Fruit fly (Drosophila melanogaster) whole organism, embryonic: ENCODE results near the gene Prat2.

Source experiments
- CG10462 ChIP-seq: fragments of 200-800 bp; sonication (Bioruptor generic); optimal IDR thresholded peaks from 2 replicates; lab custom pipeline; 2016; ENCODE audit warnings: missing biosample characterization, missing genetic modification characterization
- CG12659 ChIP-seq: fragments of 200-800 bp; sonication (Bioruptor generic); optimal IDR thresholded peaks from 3 replicates; lab custom pipeline; 2017; ENCODE audit warnings: mild to moderate bottlenecking, missing biosample characterization, missing genetic modification reagents, missing genetic modification characterization
- CG13424 ChIP-seq: fragments of 200-800 bp; sonication (Bioruptor generic); optimal IDR thresholded peaks from 2 replicates; lab custom pipeline; 2019; ENCODE audit warnings: missing biosample characterization, mild to moderate bottlenecking, missing genetic modification characterization, moderate library complexity
- CG14860 ChIP-seq: fragments of 200-800 bp; sonication (Bioruptor generic); IDR thresholded peaks from 3 replicates; pipeline ENCODE4 v1.3.6; 2022; ENCODE audit warnings: missing biosample characterization, missing genetic modification characterization; ENCODE audit not compliant: partially characterized antibody
- CG1647 ChIP-seq: fragments of 200-800 bp; sonication (Bioruptor generic); optimal IDR thresholded peaks from 3 replicates; lab custom pipeline; 2016; ENCODE audit warnings: missing biosample characterization, missing genetic modification characterization
- CG16815 ChIP-seq: fragments of 200-800 bp; sonication (Bioruptor generic); optimal IDR thresholded peaks from 3 replicates; lab custom pipeline; 2017; ENCODE audit warnings: missing biosample characterization, mild to moderate bottlenecking, missing genetic modification characterization
- CG2120 ChIP-seq: fragments of 200-800 bp; sonication (Bioruptor generic); optimal IDR thresholded peaks from 3 replicates; lab custom pipeline; 2016; ENCODE audit warnings: missing biosample characterization, missing genetic modification characterization
- CG31224 ChIP-seq: fragments of 200-800 bp; sonication (Bioruptor generic); IDR thresholded peaks from 2 replicates; pipeline ENCODE4 v1.3.6; 2022; ENCODE audit warnings: missing biosample characterization, missing genetic modification characterization
- CG6175 ChIP-seq: fragments of 200-800 bp; sonication (Bioruptor generic); IDR thresholded peaks from 3 replicates; pipeline ENCODE4 v1.3.6; 2022; ENCODE audit warnings: missing biosample characterization, missing genetic modification characterization
- CG6689 ChIP-seq: fragments of 200-800 bp; sonication (Bioruptor generic); IDR thresholded peaks from 2 replicates; pipeline ENCODE4 v1.3.6; 2022; ENCODE audit warnings: missing biosample characterization, missing genetic modification characterization
- CG9727 ChIP-seq: fragments of 200-800 bp; sonication (Bioruptor generic); optimal IDR thresholded peaks from 3 replicates; lab custom pipeline; 2017; ENCODE audit warnings: missing biosample characterization, mild to moderate bottlenecking, missing genetic modification characterization
- CG9932 ChIP-seq: fragments of 200-800 bp; sonication (Bioruptor generic); IDR thresholded peaks from 2 replicates; pipeline ENCODE4 v1.3.6; 2022; ENCODE audit warnings: missing biosample characterization, missing genetic modification characterization
- CHES-1-like ChIP-seq: fragments of 200-800 bp; sonication (Bioruptor generic); optimal IDR thresholded peaks from 2 replicates; lab custom pipeline; 2016; ENCODE audit warnings: missing biosample characterization, missing genetic modification characterization
- Drgx ChIP-seq: fragments of 200-800 bp; sonication (Bioruptor generic); IDR thresholded peaks from 2 replicates; pipeline ENCODE4 v1.3.6; 2022; ENCODE audit warnings: missing biosample characterization, missing genetic modification characterization
- Elba2 ChIP-seq: fragments of 200-800 bp; sonication (Bioruptor generic); optimal IDR thresholded peaks from 3 replicates; lab custom pipeline; 2016; ENCODE audit warnings: missing biosample characterization, missing genetic modification characterization
- Fer2 ChIP-seq: fragments of 200-800 bp; sonication (Bioruptor generic); optimal IDR thresholded peaks from 2 replicates; lab custom pipeline; 2018; ENCODE audit warnings: missing biosample characterization, mild to moderate bottlenecking, missing genetic modification characterization, moderate library complexity
- HHEX ChIP-seq: fragments of 200-800 bp; sonication (Bioruptor generic); optimal IDR thresholded peaks from 3 replicates; lab custom pipeline; 2017; ENCODE audit warnings: missing biosample characterization, mild to moderate bottlenecking, missing genetic modification characterization, missing genetic modification reagents
- Hmx ChIP-seq: fragments of 200-800 bp; sonication (Bioruptor generic); optimal IDR thresholded peaks from 2 replicates; lab custom pipeline; 2016; ENCODE audit warnings: missing biosample characterization, missing genetic modification characterization
- MTF-1 ChIP-seq: fragments of 200-800 bp; sonication (Bioruptor generic); optimal IDR thresholded peaks from 2 replicates; lab custom pipeline; 2018; ENCODE audit warnings: missing biosample characterization, mild to moderate bottlenecking, missing genetic modification characterization, borderline replicate concordance
- Mad ChIP-seq: fragments of 200-800 bp; sonication (Bioruptor generic); optimal IDR thresholded peaks from 2 replicates; lab custom pipeline; 2016; ENCODE audit warnings: missing biosample characterization, missing genetic modification characterization
- Myb ChIP-seq: fragments of 200-800 bp; sonication (Bioruptor generic); optimal IDR thresholded peaks from 2 replicates; lab custom pipeline; 2016; ENCODE audit warnings: missing biosample characterization, missing genetic modification characterization
- Neu2 ChIP-seq: fragments of 200-800 bp; sonication (Bioruptor generic); optimal IDR thresholded peaks from 3 replicates; lab custom pipeline; 2016; ENCODE audit warnings: missing biosample characterization, missing genetic modification characterization, borderline replicate concordance
- NfI ChIP-seq: fragments of 200-800 bp; sonication (Bioruptor generic); optimal IDR thresholded peaks from 3 replicates; lab custom pipeline; 2018; ENCODE audit warnings: missing biosample characterization, mild to moderate bottlenecking, missing genetic modification characterization, moderate library complexity
- Stat92E ChIP-seq, 3 experiments: fragments of >200 bp in 2 of 3; fragments of 200-800 bp in 1 of 3; sonication (Bioruptor generic) in 1 of 3; optimal IDR thresholded peaks; 2 replicates each; lab custom pipeline; 2017 to 2019; ENCODE audit warnings: missing biosample characterization in 3 of 3, missing genetic modification characterization in 3 of 3, mild to moderate bottlenecking in 1 of 3, moderate library complexity in 1 of 3
- Tbp ChIP-seq: fragments of >200 bp; optimal IDR thresholded peaks from 2 replicates; lab custom pipeline; 2018; ENCODE audit warnings: missing biosample characterization, missing genetic modification characterization
- Usf ChIP-seq: fragments of 200-800 bp; sonication (Bioruptor generic); optimal IDR thresholded peaks from 2 replicates; lab custom pipeline; 2017; ENCODE audit warnings: missing genotype, missing biosample characterization, missing genetic modification characterization
- ab ChIP-seq: fragments of 200-800 bp; sonication (Bioruptor generic); optimal IDR thresholded peaks from 2 replicates; lab custom pipeline; 2016; ENCODE audit warnings: missing biosample characterization, missing genetic modification characterization
- amos ChIP-seq: fragments of 200-800 bp; sonication (Bioruptor generic); IDR thresholded peaks from 2 replicates; pipeline ENCODE4 v1.3.6; 2022; ENCODE audit warnings: missing biosample characterization, missing genetic modification characterization; ENCODE audit not compliant: partially characterized antibody
- ase ChIP-seq: fragments of 200-800 bp; sonication (Bioruptor generic); IDR thresholded peaks from 3 replicates; pipeline ENCODE4 v1.3.6; 2022; ENCODE audit warnings: missing biosample characterization, missing genetic modification characterization
- cas ChIP-seq: fragments of 200-800 bp; sonication (Bioruptor generic); IDR thresholded peaks from 2 replicates; pipeline ENCODE4 v1.3.6; 2022; ENCODE audit warnings: missing biosample characterization, missing genetic modification characterization
- croc ChIP-seq: fragments of 200-800 bp; sonication (Bioruptor generic); conservative IDR thresholded peaks from 3 replicates; pipeline ENCODE4 v1.3.6; 2022; ENCODE audit warnings: missing biosample characterization, missing genetic modification characterization
- dmrt11E ChIP-seq: fragments of 200-800 bp; sonication (Bioruptor generic); optimal IDR thresholded peaks from 3 replicates; lab custom pipeline; 2018; ENCODE audit warnings: missing biosample characterization, mild to moderate bottlenecking, missing genetic modification characterization, moderate library complexity
- dmrt99B ChIP-seq: fragments of 200-800 bp; sonication (Bioruptor generic); optimal IDR thresholded peaks from 2 replicates; lab custom pipeline; 2018; ENCODE audit warnings: missing biosample characterization, mild to moderate bottlenecking, missing genetic modification characterization, moderate library complexity
- fd102C ChIP-seq: fragments of 200-800 bp; sonication (Bioruptor generic); optimal IDR thresholded peaks from 2 replicates; lab custom pipeline; 2018; ENCODE audit warnings: missing biosample characterization, mild to moderate bottlenecking, missing genetic modification characterization, moderate library complexity
- fu2 ChIP-seq: fragments of 200-800 bp; sonication (Bioruptor generic); optimal IDR thresholded peaks from 2 replicates; lab custom pipeline; 2016; ENCODE audit warnings: missing biosample characterization, missing genetic modification characterization
- gro ChIP-seq: fragments of 200-800 bp; sonication (Bioruptor generic); optimal IDR thresholded peaks from 2 replicates; lab custom pipeline; 2016; ENCODE audit warnings: missing biosample characterization, missing genetic modification characterization
- ham ChIP-seq: fragments of 200-800 bp; sonication (Bioruptor generic); IDR thresholded peaks from 2 replicates; pipeline ENCODE4 v1.3.6; 2022; ENCODE audit warnings: missing biosample characterization, missing genetic modification characterization
- insv ChIP-seq, 2 experiments: fragments of 200-800 bp; sonication (Bioruptor generic); optimal IDR thresholded peaks; 3 replicates each; lab custom pipeline; 2016 to 2018; ENCODE audit warnings: missing biosample characterization in 2 of 2, missing genetic modification characterization in 2 of 2
- knrl ChIP-seq: fragments of 200-800 bp; sonication (Bioruptor generic); IDR thresholded peaks from 3 replicates; pipeline ENCODE4 v1.3.6; 2022; ENCODE audit warnings: missing biosample characterization, missing genetic modification characterization; ENCODE audit not compliant: partially characterized antibody
- lmd ChIP-seq: fragments of 200-800 bp; sonication (Bioruptor generic); IDR thresholded peaks from 2 replicates; pipeline ENCODE4 v1.3.6; 2022; ENCODE audit warnings: missing biosample characterization, missing genetic modification characterization
- oc ChIP-seq: fragments of 200-800 bp; sonication (Bioruptor generic); optimal IDR thresholded peaks from 2 replicates; lab custom pipeline; 2018; ENCODE audit warnings: missing biosample characterization, mild to moderate bottlenecking, missing genetic modification characterization, moderate library complexity
- pfk ChIP-seq: fragments of 200-800 bp; sonication (Bioruptor generic); optimal IDR thresholded peaks from 2 replicates; lab custom pipeline; 2018; ENCODE audit warnings: missing biosample characterization, mild to moderate bottlenecking, missing genetic modification characterization, moderate library complexity
- sc ChIP-seq, 3 experiments: fragments of >200 bp in 2 of 3; fragments of 200-800 bp in 1 of 3; sonication (Bioruptor generic) in 1 of 3; optimal IDR thresholded peaks; 2 replicates in 2 of 3; 3 replicates in 1 of 3; lab custom pipeline; 2017; ENCODE audit warnings: mild to moderate bottlenecking in 1 of 3, missing biosample characterization in 1 of 3, missing genetic modification characterization in 1 of 3, missing genetic modification reagents in 1 of 3
- sna ChIP-seq: fragments of 200-800 bp; sonication (Bioruptor generic); IDR thresholded peaks from 2 replicates; pipeline ENCODE4 v1.3.6; 2022; ENCODE audit warnings: missing biosample characterization, missing genetic modification characterization; ENCODE audit not compliant: partially characterized antibody
- twi ChIP-seq: fragments of 200-800 bp; optimal IDR thresholded peaks from 2 replicates; lab custom pipeline; 2019; ENCODE audit warnings: missing biosample characterization, mild to moderate bottlenecking, missing genetic modification characterization, moderate library complexity
- vnd ChIP-seq: fragments of 200-800 bp; sonication (Bioruptor generic); IDR thresholded peaks from 3 replicates; pipeline ENCODE4 v1.3.6; 2022; ENCODE audit warnings: missing biosample characterization, missing genetic modification characterization; ENCODE audit not compliant: partially characterized antibody

Prat2 gene

DNA sequence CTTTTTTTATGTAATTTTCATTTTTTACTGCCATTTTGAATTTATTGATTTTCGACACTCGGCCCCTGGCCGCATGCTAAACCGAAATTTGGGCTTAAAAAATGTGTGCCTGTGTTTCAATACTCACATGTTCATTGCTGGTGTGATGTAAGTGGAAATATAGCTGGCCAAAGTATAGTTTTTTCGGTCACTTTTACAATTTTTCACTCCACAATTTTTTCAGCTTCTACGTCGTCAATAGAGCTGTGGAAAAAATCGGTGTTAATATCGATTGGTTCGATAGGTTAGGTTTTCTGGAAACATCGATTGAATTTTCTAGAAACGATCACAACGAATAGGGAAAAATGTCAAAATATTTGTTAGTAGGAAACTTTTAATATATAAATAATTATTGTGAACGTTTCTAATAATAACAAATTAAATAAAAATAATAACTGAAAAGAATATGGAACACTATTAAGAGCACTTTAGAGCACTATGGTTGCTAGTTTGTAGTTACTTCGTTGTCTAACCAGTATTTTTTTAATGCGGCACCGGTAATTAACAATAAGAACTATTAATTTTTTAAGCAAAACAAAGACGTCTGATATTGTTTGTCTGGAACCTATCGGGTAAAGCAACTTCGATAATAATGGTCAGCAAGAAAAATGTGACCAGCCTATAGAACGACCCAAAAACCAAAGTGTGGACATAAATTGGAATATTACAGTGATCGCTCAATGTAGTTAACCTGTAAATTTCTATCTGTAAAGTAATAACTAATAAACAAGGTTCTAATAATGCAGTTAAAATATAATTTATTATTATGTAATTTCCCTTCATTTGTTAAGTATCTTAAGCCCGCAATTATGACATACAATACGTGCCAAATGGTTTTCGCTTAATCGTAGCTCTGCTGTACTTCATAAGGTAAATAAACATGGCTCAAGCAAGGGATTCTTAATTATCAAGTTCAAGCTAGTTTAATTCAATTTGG, 40.9 kb upstream of the Prat2 start, which contains the start of the genes CG10077 and CG9948 (continued):
- peak; percentile 90 for TF ChIP-seq CG6689 (GFP tag; lab: Robert Waterston, UW)
- peak; percentile 27 for TF ChIP-seq fd102C (GFP tag; lab: Kevin White, UChicago)
- TF ChIP-seq amos, result peak; percentile 83
- TF ChIP-seq pfk, result peak; percentile 50
- no peak for TF ChIP-seq cas (GFP tag; lab: Robert Waterston, UW)
- TF ChIP-seq Elba2 (GFP tag; lab: Kevin White, UChicago), result peak; percentile 67
- peak; percentile 91 for TF ChIP-seq dmrt99B (tag; lab: Kevin White, UChicago)
- TF ChIP-seq CG9932 (GFP tag; lab: Robert Waterston, UW), result peak; percentile 93
- TF ChIP-seq twi (tag; lab: Kevin White, UChicago), result peak; percentile 82
- TF ChIP-seq MTF-1 (GFP tag; lab: Kevin White, UChicago), result peak; percentile 78
- no peak for TF ChIP-seq Neu2 (GFP tag; lab: Kevin White, UChicago)
- peak; percentile 92 for TF ChIP-seq CG13424 (tag; lab: Kevin White, UChicago)
- TF ChIP-seq sna (GFP tag; lab: Robert Waterston, UW), result peak; percentile 60
- peak; percentile 89 for TF ChIP-seq dmrt11E (tag; lab: Kevin White, UChicago)
- TF ChIP-seq vnd (GFP tag; lab: Robert Waterston, UW), result peak; percentile 75
- peak; percentile 86 for TF ChIP-seq croc (GFP tag; lab: Robert Waterston, UW)
- TF ChIP-seq Mad (GFP tag; lab: Kevin White, UChicago), result peak; percentile 56
- TF ChIP-seq CG10462 (GFP tag; lab: Kevin White, UChicago), result peak; percentile 77
- peak; percentile 93 for TF ChIP-seq lmd (GFP tag; lab: Robert Waterston, UW)
- TF ChIP-seq CG2120 (GFP tag; lab: Kevin White, UChicago), result peak; percentile 89
- peak; percentile 65 for TF ChIP-seq Hmx (GFP tag; lab: Kevin White, UChicago)
- TF ChIP-seq ham (GFP tag; lab: Robert Waterston, UW), result peak; percentile 53; the same call in 1 of the 2 replicates
- peak; percentile 32 for TF ChIP-seq CHES-1-like (GFP tag; lab: Kevin White, UChicago)
- TF ChIP-seq insv (GFP tag; optimal IDR thresholded peaks at IDR 0.05; lab: Kevin White, UChicago), result peak in 1 of 2 experiments; percentile 62
- peak; percentile 31 for TF ChIP-seq gro (GFP tag; lab: Kevin White, UChicago)
- peak; percentile 81 for TF ChIP-seq Fer2 (tag; lab: Kevin White, UChicago)
- TF ChIP-seq knrl (GFP tag; lab: Robert Waterston, UW), result peak; percentile 75; the same call in 2 of the 3 replicates
- peak; percentile 52; the same call in 1 of the 3 replicates for TF ChIP-seq CG6175 (GFP tag; lab: Robert Waterston, UW)
- peak; percentile 39 for TF ChIP-seq CG1647 (GFP tag; lab: Kevin White, UChicago)
- peak; percentile 78 for TF ChIP-seq Usf (GFP tag; lab: Kevin White, UChicago)
- peak; percentile 86 for TF ChIP-seq CG12659 (GFP tag; lab: Kevin White, UChicago)
- TF ChIP-seq HHEX, result peak; percentile 87
- no peak for TF ChIP-seq sc (optimal IDR thresholded peaks at IDR 0.05; lab: Kevin White, UChicago)
- TF ChIP-seq sc (GFP tag; optimal IDR thresholded peaks at IDR 0.05; lab: Kevin White, UChicago), result peak; percentile 74
- peak; percentile 82 for TF ChIP-seq CG16815 (GFP tag; lab: Kevin White, UChicago)
- TF ChIP-seq ase (GFP tag; lab: Robert Waterston, UW), result peak; percentile 88
- TF ChIP-seq Drgx (GFP tag; lab: Robert Waterston, UW), result peak; percentile 83
- peak; percentile 63 for TF ChIP-seq CG31224 (GFP tag; lab: Robert Waterston, UW)
- peak; percentile 86 for TF ChIP-seq NfI
- TF ChIP-seq oc, result no peak
- TF ChIP-seq ab (GFP tag; lab: Kevin White, UChicago), result peak; percentile 24
- peak in 1 of 3 experiments; percentile 76 for TF ChIP-seq Stat92E (GFP tag; optimal IDR thresholded peaks at IDR 0.05; lab: Kevin White, UChicago)
- TF ChIP-seq Tbp (GFP tag; lab: Kevin White, UChicago), result no peak
- TF ChIP-seq CG14860 (GFP tag; lab: Robert Waterston, UW), result peak; percentile 82
- peak; percentile 85 for TF ChIP-seq CG9727 (GFP tag; lab: Kevin White, UChicago)
- peak; percentile 34 for TF ChIP-seq fu2 (GFP tag; lab: Kevin White, UChicago)
- peak; percentile 31 for TF ChIP-seq Myb (GFP tag; lab: Kevin White, UChicago)
